Worm (Caenorhabditis elegans): ENCODE data around the gene F58F12.2.

F58F12.2 gene

ce11 chrII:6358905-6359304 lies 28.9 kb downstream of the F58F12.2 start, which contains the start of gene C32D5.12:
Gene C32D5.12, minus strand, starts transcription at chrII:6359005.
- TF ChIP-seq nhr-129 (tag; optimal IDR thresholded peaks at IDR 0.05) (no peak), blmp-1 (tag; optimal IDR thresholded peaks at IDR 0.05; ENCODE audit: insufficient read depth) (no peak), egl-27 (tag; optimal IDR thresholded peaks at IDR 0.05) (no peak), mab-5 (tag; optimal IDR thresholded peaks at IDR 0.05) (no peak), crh-2 (tag; optimal IDR thresholded peaks at IDR 0.05) (no peak), alr-1 (tag; optimal IDR thresholded peaks at IDR 0.05) (no peak)

DNA sequence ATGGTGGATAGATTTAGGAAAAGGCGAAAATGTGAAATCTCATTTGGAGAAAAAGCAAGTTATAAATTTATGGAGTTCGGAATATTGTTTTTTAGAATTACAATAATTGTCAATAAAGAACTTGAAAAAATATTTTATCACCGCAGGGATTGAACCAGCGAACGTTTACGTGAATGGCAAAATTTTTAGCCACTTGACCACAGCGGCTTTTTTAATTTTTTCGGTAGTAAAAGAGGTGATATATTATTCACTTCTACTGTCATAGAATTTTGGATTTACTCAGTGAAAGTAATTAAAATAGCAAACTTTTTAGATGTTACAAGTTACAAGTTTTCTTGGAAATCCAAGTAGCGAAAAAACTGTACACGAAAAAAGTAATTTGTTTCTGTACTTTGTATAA lies 29.6 kb downstream of the F58F12.2 start:
- TF ChIP-seq unc-55 (GFP tag; optimal IDR thresholded peaks at IDR 0.05) (no peak), peb-1 (tag; optimal IDR thresholded peaks at IDR 0.05) (no peak), nhr-23 (tag; optimal IDR thresholded peaks at IDR 0.05) (no peak), nhr-12 (tag; optimal IDR thresholded peaks at IDR 0.05) (no peak), crh-2 (tag; optimal IDR thresholded peaks at IDR 0.05) (no peak), R02D3.7 (tag; optimal IDR thresholded peaks at IDR 0.05) (no peak), nhr-10 (tag; optimal IDR thresholded peaks at IDR 0.05) (no peak), lin-11 (tag; optimal IDR thresholded peaks at IDR 0.05) (no peak), ZK546.5 (tag; optimal IDR thresholded peaks at IDR 0.05) (no peak), skn-1 (tag; optimal IDR thresholded peaks at IDR 0.05) (no peak), blmp-1 (tag; optimal IDR thresholded peaks at IDR 0.05; ENCODE audit: insufficient read depth) (no peak), mab-5 (tag; optimal IDR thresholded peaks at IDR 0.05) (no peak), C34F6.9 (tag; optimal IDR thresholded peaks at IDR 0.05) (no peak), ztf-1 (GFP tag; conservative IDR thresholded peaks at IDR 0.05) (no peak), nhr-129 (tag; optimal IDR thresholded peaks at IDR 0.05) (no peak), sma-3 (GFP tag; optimal IDR thresholded peaks at IDR 0.05) (no peak), nhr-77 (tag; optimal IDR thresholded peaks at IDR 0.05) (no peak), lsy-2 (tag; optimal IDR thresholded peaks at IDR 0.05) (no peak)

DNA sequence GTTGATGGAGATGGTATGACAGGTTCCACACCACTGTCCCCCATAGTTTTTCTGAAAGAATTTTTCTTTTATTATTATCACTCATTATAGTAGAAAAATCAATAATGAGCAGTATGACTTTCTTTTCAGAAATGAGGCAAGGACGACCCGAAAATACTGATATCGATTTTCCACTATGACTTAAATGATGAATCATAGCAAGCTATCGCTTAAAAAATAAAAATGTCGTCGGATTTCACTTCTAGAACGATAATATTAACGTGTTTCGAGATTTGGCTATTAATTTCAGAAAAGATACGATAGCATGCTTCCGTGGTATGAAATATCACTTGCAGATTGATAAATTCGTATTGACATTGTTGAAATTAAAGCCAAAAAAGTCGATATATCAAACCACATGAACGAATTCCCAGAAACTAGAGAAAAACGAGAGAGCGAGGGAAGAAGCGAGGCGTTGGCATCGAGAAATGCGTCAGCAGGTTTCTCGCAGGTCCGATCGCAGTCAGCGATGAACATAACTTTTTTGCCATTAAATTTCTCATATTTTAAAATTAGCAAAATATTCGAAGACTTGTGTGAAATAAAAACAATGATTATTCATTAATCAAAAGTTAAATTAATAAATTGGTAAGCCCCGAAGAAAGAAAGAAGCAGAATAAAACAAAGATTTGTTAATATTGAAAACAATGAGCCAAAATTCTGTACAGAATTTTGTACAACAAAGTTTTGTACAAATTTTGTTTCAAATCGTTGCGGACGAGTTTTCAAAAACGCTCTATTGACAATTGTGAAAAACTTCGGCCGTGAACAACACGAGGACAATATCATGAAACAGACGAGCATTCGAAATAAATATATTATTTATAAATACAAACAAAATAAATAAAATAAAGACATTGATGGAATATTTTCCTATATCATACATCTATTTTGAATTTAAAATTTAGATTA lies 32.2 kb downstream of the F58F12.2 start, which contains the start of gene C32D5.11:
Gene C32D5.11 (minus strand): TSS at position 51 of the 951 bp plus-strand sequence.
- peak; percentile 47 to 89 for TF ChIP-seq lsy-2 (tag; optimal IDR thresholded peaks at IDR 0.05)
- no peak for TF ChIP-seq ztf-1 (GFP tag; conservative IDR thresholded peaks at IDR 0.05)
- TF ChIP-seq sem-4 (tag; optimal IDR thresholded peaks at IDR 0.05) = peak; percentile 73
- TF ChIP-seq mab-5 (tag; optimal IDR thresholded peaks at IDR 0.05) = peak; percentile 21
- TF ChIP-seq sma-9 (GFP tag; optimal IDR thresholded peaks at IDR 0.05) = peak; percentile 72
- TF ChIP-seq sma-9 (tag; optimal IDR thresholded peaks at IDR 0.05) = no peak
- TF ChIP-seq gmeb-1 (tag; optimal IDR thresholded peaks at IDR 0.05) = peak; percentile 78
- no peak for TF ChIP-seq mbf-1 (tag; optimal IDR thresholded peaks at IDR 0.05)
- TF ChIP-seq ztf-11 (tag; optimal IDR thresholded peaks at IDR 0.05) = no peak
- TF ChIP-seq nhr-21 (tag; optimal IDR thresholded peaks at IDR 0.05) = peak; percentile 36
- no peak for TF ChIP-seq blmp-1 (tag; optimal IDR thresholded peaks at IDR 0.05; ENCODE audit: insufficient read depth)
- no peak for TF ChIP-seq alr-1 (tag; optimal IDR thresholded peaks at IDR 0.05)
- TF ChIP-seq ceh-82 (tag; optimal IDR thresholded peaks at IDR 0.05) = no peak
- peak; percentile 90 for TF ChIP-seq C34F6.9 (tag; optimal IDR thresholded peaks at IDR 0.05)
- peak; percentile 74 for TF ChIP-seq nhr-25 (tag; optimal IDR thresholded peaks at IDR 0.05)
- peak; percentile 81 for TF ChIP-seq unc-55 (GFP tag; optimal IDR thresholded peaks at IDR 0.05)
- peak; percentile 32 for TF ChIP-seq nhr-6 (tag; optimal IDR thresholded peaks at IDR 0.05)
- no peak for TF ChIP-seq skn-1 (tag; optimal IDR thresholded peaks at IDR 0.05)
- peak; percentile 15 for TF ChIP-seq egl-27 (tag; optimal IDR thresholded peaks at IDR 0.05)
- TF ChIP-seq ztf-4 (tag; optimal IDR thresholded peaks at IDR 0.05) = peak; percentile 13
- TF ChIP-seq zag-1 (tag; optimal IDR thresholded peaks at IDR 0.05) = no peak
- TF ChIP-seq aly-2 (tag; optimal IDR thresholded peaks at IDR 0.05) = no peak
- TF ChIP-seq F13H6.1 (tag; optimal IDR thresholded peaks at IDR 0.05) = peak; percentile 62
- TF ChIP-seq unc-62 (GFP tag; optimal IDR thresholded peaks at IDR 0.05) = no peak
- no peak for TF ChIP-seq nhr-77 (tag; optimal IDR thresholded peaks at IDR 0.05)
- TF ChIP-seq ama-1 (optimal IDR thresholded peaks at IDR 0.05) = no peak
- TF ChIP-seq nhr-237 (tag; optimal IDR thresholded peaks at IDR 0.05) = no peak
- peak; percentile 80 for TF ChIP-seq lin-11 (tag; optimal IDR thresholded peaks at IDR 0.05)
- no peak for TF ChIP-seq R02D3.7 (tag; optimal IDR thresholded peaks at IDR 0.05)
- peak; percentile 72 for TF ChIP-seq lin-13 (GFP tag; optimal IDR thresholded peaks at IDR 0.05)
- TF ChIP-seq elt-3 (tag; optimal IDR thresholded peaks at IDR 0.05) = no peak
- peak; percentile 81 for TF ChIP-seq nhr-129 (tag; optimal IDR thresholded peaks at IDR 0.05)
- TF ChIP-seq fos-1 (tag; optimal IDR thresholded peaks at IDR 0.05) = peak; percentile 77
- TF ChIP-seq ceh-16 (tag; optimal IDR thresholded peaks at IDR 0.05) = no peak
- no peak for TF ChIP-seq ZK546.5 (tag; optimal IDR thresholded peaks at IDR 0.05)
- no peak for TF ChIP-seq elt-1 (tag; optimal IDR thresholded peaks at IDR 0.05)
- TF ChIP-seq snpc-4 (tag; optimal IDR thresholded peaks at IDR 0.05) = peak; percentile 56
- no peak for TF ChIP-seq nhr-10 (tag; optimal IDR thresholded peaks at IDR 0.05)
- TF ChIP-seq crh-2 (tag; optimal IDR thresholded peaks at IDR 0.05) = peak; percentile 76
- peak; percentile 64 for TF ChIP-seq sma-3 (GFP tag; optimal IDR thresholded peaks at IDR 0.05)

Data from whole organism, L2 larva.